Fruit fly (Drosophila melanogaster) whole organism, wandering third instar larva: ENCODE results near the gene CG31251.
A peak's percentile ranks its signal among the peaks of the same experiment; 100 is the strongest.

Experiments
- Abd-B ChIP-seq: fragments of >200 bp; optimal IDR thresholded peaks from 2 replicates; lab custom pipeline; 2017; ENCODE audit warnings: missing biosample characterization, missing genetic modification characterization
- Jra ChIP-seq: sonication (Bioruptor generic); optimal IDR thresholded peaks from 2 replicates; lab custom pipeline; 2016; ENCODE audit warnings: missing biosample characterization, missing genetic modification characterization
- Myc ChIP-seq: fragments of >200 bp; optimal IDR thresholded peaks from 2 replicates; lab custom pipeline; 2017
- Sp1 ChIP-seq: fragments of 200-800 bp; sonication (Bioruptor generic); optimal IDR thresholded peaks from 3 replicates; lab custom pipeline; 2019; ENCODE audit warnings: missing biosample characterization, mild to moderate bottlenecking, missing genetic modification characterization, moderate library complexity
- br ChIP-seq: fragments of 200-800 bp; sonication (Bioruptor generic); optimal IDR thresholded peaks from 2 replicates; lab custom pipeline; 2016; ENCODE audit warnings: missing biosample characterization, missing genetic modification characterization
- dl ChIP-seq, 2 experiments: fragments of 175-275, 200-275 bp in 1 of 2; fragments of 200-275 bp in 1 of 2; sonication (Bioruptor generic); optimal IDR thresholded peaks; lab custom pipeline; 2018; ENCODE audit warnings: mild to moderate bottlenecking in 2 of 2, missing biosample characterization in 2 of 2, missing genetic modification characterization in 2 of 2, moderate library complexity in 2 of 2; ENCODE audit not compliant: partially characterized antibody in 2 of 2, insufficient read depth in 1 of 2
- fru ChIP-seq: fragments of 200-800 bp; sonication (Bioruptor generic); optimal IDR thresholded peaks from 3 replicates; lab custom pipeline; 2016; ENCODE audit warnings: missing biosample characterization, mild to moderate bottlenecking, missing genetic modification characterization
- h ChIP-seq: fragments of 200-800 bp; sonication (Bioruptor generic); optimal IDR thresholded peaks from 3 replicates; lab custom pipeline; 2016; ENCODE audit warnings: missing biosample characterization, mild to moderate bottlenecking, missing genetic modification characterization
- lola ChIP-seq: fragments of >200 bp; optimal IDR thresholded peaks from 2 replicates; lab custom pipeline; 2017; ENCODE audit warnings: missing biosample characterization, missing genetic modification characterization
- woc ChIP-seq: sonication (Bioruptor generic); optimal IDR thresholded peaks from 2 replicates; lab custom pipeline; 2016; ENCODE audit warnings: missing biosample characterization, mild to moderate bottlenecking, missing genetic modification characterization

DNA sequence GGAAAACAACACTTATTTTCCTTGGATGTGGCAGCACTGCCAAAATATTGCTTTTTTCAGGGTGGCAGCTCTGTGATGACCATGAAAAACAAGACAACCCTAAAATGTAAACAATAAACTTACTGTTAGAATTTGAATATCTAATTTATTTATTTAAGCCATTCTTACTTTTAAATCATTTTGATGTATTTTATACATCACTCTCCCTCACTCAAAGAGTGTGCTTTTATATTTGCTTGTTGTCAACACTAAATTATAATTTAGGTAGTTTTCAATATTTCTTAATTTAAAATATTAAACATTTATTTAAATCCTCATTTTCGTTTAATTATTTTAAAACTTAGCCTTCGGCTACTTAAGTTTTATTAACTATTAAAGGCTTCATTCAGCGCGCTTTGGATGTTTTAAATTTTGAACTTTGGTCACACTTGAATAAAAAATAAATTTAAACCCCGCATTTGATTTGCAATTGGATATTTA is 13.8 kb downstream of the CG31251 start, which contains the start of the genes CG7523 and Mps1:
- no peak for TF ChIP-seq fru (GFP tag; lab: Kevin White, UChicago)
- peak; percentile 8 for TF ChIP-seq Sp1 (GFP tag; lab: Kevin White, UChicago)
- TF ChIP-seq Myc = no peak
- no peak for TF ChIP-seq Abd-B (GFP tag; lab: Kevin White, UChicago)
- TF ChIP-seq woc = no peak
- no peak for TF ChIP-seq dl (GFP tag; optimal IDR thresholded peaks at IDR 0.05; lab: Kevin White, UChicago; ENCODE audit: insufficient read depth in 1 of 2, partially characterized antibody in 2 of 2)
- TF ChIP-seq Jra (GFP tag; lab: Kevin White, UChicago) = peak; percentile 35
- no peak for TF ChIP-seq br (GFP tag; lab: Kevin White, UChicago)
- no peak for TF ChIP-seq h (GFP tag; lab: Kevin White, UChicago)
- TF ChIP-seq lola (GFP tag; lab: Kevin White, UChicago) = no peak
